Worm (Caenorhabditis elegans) whole organism, L3 larva: Measurements from ENCODE around the gene dolk-1.

Experiments
- R02D3.7 ChIP-seq: fragments of 150-350 bp; optimal IDR thresholded peaks from 2 replicates; lab custom pipeline; 2014; ENCODE audit warnings: missing biosample characterization, missing genetic modification characterization
- ama-1 ChIP-seq: fragments of 150-350 bp; optimal IDR thresholded peaks from 2 replicates; lab custom pipeline; 2018
- ceh-16 ChIP-seq: sonication (generic microtip); optimal IDR thresholded peaks from 2 replicates; lab custom pipeline; 2017; ENCODE audit warnings: missing biosample characterization, missing genetic modification characterization
- ceh-28 ChIP-seq: fragments of 150-350 bp; optimal IDR thresholded peaks from 2 replicates; lab custom pipeline; 2014; ENCODE audit warnings: missing biosample characterization, missing genetic modification reagents, missing genetic modification characterization
- ceh-9 ChIP-seq: sonication (generic microtip); optimal IDR thresholded peaks from 2 replicates; lab custom pipeline; 2018; ENCODE audit warnings: missing biosample characterization, missing genetic modification characterization
- daf-12 ChIP-seq: fragments of 150-350 bp; optimal IDR thresholded peaks from 2 replicates; lab custom pipeline; 2014; ENCODE audit warnings: missing biosample characterization, missing genetic modification reagents, missing genetic modification characterization
- egl-27 ChIP-seq: sonication (generic microtip); optimal IDR thresholded peaks from 4 replicates; lab custom pipeline; 2017; ENCODE audit warnings: missing biosample characterization, missing genetic modification reagents, missing genetic modification characterization
- egl-5 ChIP-seq: fragments of 150-350 bp; optimal IDR thresholded peaks from 2 replicates; lab custom pipeline; 2017; ENCODE audit warnings: missing biosample characterization, missing genetic modification reagents, missing genetic modification characterization, inconsistent platforms
- elt-2 ChIP-seq: sonication (generic microtip); optimal IDR thresholded peaks from 2 replicates; lab custom pipeline; 2016; ENCODE audit warnings: missing genetic modification reagents, mild to moderate bottlenecking, missing genetic modification characterization, missing compliant biosample characterization
- elt-3 ChIP-seq, 3 experiments: fragments of 150-350 bp in 1 of 3; sonication (generic microtip) in 2 of 3; optimal IDR thresholded peaks; 2 replicates in 2 of 3; 4 replicates in 1 of 3; lab custom pipeline; 2014 to 2017; ENCODE audit warnings: missing biosample characterization in 3 of 3, missing genetic modification characterization in 3 of 3
- fkh-10 ChIP-seq: sonication (generic microtip); optimal IDR thresholded peaks from 2 replicates; lab custom pipeline; 2017; ENCODE audit warnings: missing biosample characterization, missing genetic modification reagents, missing genetic modification characterization
- fos-1 ChIP-seq: fragments of 150-350 bp; optimal IDR thresholded peaks from 2 replicates; lab custom pipeline; 2014; ENCODE audit warnings: missing biosample characterization, missing genetic modification characterization
- hmg-11 ChIP-seq: sonication (generic microtip); optimal IDR thresholded peaks from 2 replicates; lab custom pipeline; 2016; ENCODE audit warnings: missing genetic modification characterization, missing compliant biosample characterization
- jun-1 ChIP-seq: fragments of 150-350 bp; optimal IDR thresholded peaks from 2 replicates; lab custom pipeline; 2014; ENCODE audit warnings: missing biosample characterization, missing genetic modification reagents, missing genetic modification characterization
- lin-15B ChIP-seq: fragments of 150-350 bp; optimal IDR thresholded peaks from 2 replicates; lab custom pipeline; 2014; ENCODE audit warnings: missing biosample characterization, missing genetic modification characterization
- lsy-12 ChIP-seq: sonication (generic microtip); optimal IDR thresholded peaks from 2 replicates; lab custom pipeline; 2016; ENCODE audit warnings: mild to moderate bottlenecking, missing genetic modification characterization, missing compliant biosample characterization
- mdl-1 ChIP-seq: fragments of 150-350 bp; optimal IDR thresholded peaks from 2 replicates; lab custom pipeline; 2014; ENCODE audit warnings: missing biosample characterization, missing genetic modification characterization
- mml-1 ChIP-seq: fragments of 150-350 bp; sonication (generic microtip); optimal IDR thresholded peaks from 3 replicates; lab custom pipeline; 2014; ENCODE audit warnings: missing biosample characterization, missing genetic modification characterization
- nfya-1 ChIP-seq: sonication (generic microtip); optimal IDR thresholded peaks from 2 replicates; lab custom pipeline; 2017; ENCODE audit warnings: missing genetic modification characterization, mild to moderate bottlenecking, missing compliant biosample characterization, antibody characterized with exemption, moderate library complexity; ENCODE audit not compliant: insufficient read depth
- nhr-11 ChIP-seq: fragments of 150-350 bp; optimal IDR thresholded peaks from 2 replicates; lab custom pipeline; 2014; ENCODE audit warnings: missing biosample characterization, missing genetic modification characterization
- nhr-12 ChIP-seq: fragments of 150-350 bp; optimal IDR thresholded peaks from 2 replicates; lab custom pipeline; 2014; ENCODE audit warnings: missing biosample characterization, missing genetic modification characterization
- nhr-23 ChIP-seq: fragments of 150-350 bp; optimal IDR thresholded peaks from 2 replicates; lab custom pipeline; 2014; ENCODE audit warnings: missing biosample characterization, missing genetic modification reagents, missing genetic modification characterization
- nhr-25 ChIP-seq: sonication (generic microtip); optimal IDR thresholded peaks from 2 replicates; lab custom pipeline; 2017; ENCODE audit warnings: missing biosample characterization, missing genetic modification characterization
- nhr-43 ChIP-seq: sonication (generic microtip); optimal IDR thresholded peaks from 2 replicates; lab custom pipeline; 2016; ENCODE audit warnings: mild to moderate bottlenecking, missing genetic modification characterization, missing compliant biosample characterization; ENCODE audit not compliant: poor library complexity, severe bottlenecking
- pha-4 ChIP-seq: fragments of 150-350 bp; optimal IDR thresholded peaks from 2 replicates; lab custom pipeline; 2014; ENCODE audit warnings: missing biosample characterization, missing genetic modification reagents, missing genetic modification characterization
- pqm-1 ChIP-seq: fragments of 150-350 bp; optimal IDR thresholded peaks from 2 replicates; lab custom pipeline; 2017; ENCODE audit warnings: missing biosample characterization, missing genetic modification characterization, inconsistent platforms
- skn-1 ChIP-seq: fragments of 150-350 bp; optimal IDR thresholded peaks from 2 replicates; lab custom pipeline; 2014; ENCODE audit warnings: missing biosample characterization, missing genetic modification characterization
- tbx-2 ChIP-seq: sonication (generic microtip); optimal IDR thresholded peaks from 2 replicates; lab custom pipeline; 2016; ENCODE audit warnings: mild to moderate bottlenecking, missing genetic modification characterization, missing compliant biosample characterization
- unc-39 ChIP-seq: sonication (generic microtip); optimal IDR thresholded peaks from 4 replicates; lab custom pipeline; 2017; ENCODE audit warnings: missing biosample characterization, missing genetic modification characterization
- unc-62 ChIP-seq: fragments of 150-350 bp; sonication (generic microtip); optimal IDR thresholded peaks from 4 replicates; lab custom pipeline; 2014; ENCODE audit warnings: missing biosample characterization, missing genetic modification reagents, missing genetic modification characterization
- zag-1 ChIP-seq: fragments of 150-350 bp; optimal IDR thresholded peaks from 2 replicates; lab custom pipeline; 2014; ENCODE audit warnings: missing biosample characterization, missing genetic modification characterization
- ztf-4 ChIP-seq: fragments of 150-350 bp; optimal IDR thresholded peaks from 2 replicates; lab custom pipeline; 2014; ENCODE audit warnings: missing biosample characterization, missing genetic modification characterization

Gene dolk-1

ce11 chrIII:11909778-11910177, 23.7 kb downstream of the dolk-1 start, which contains the start of gene faah-4:
Gene faah-4, minus strand, starts transcription at chrIII:11909878.
- TF ChIP-seq nhr-11 (tag; lab: Kevin White, UChicago) (no peak), mml-1 (tag; lab: Kevin White, UChicago) (no peak), fkh-10 (no peak), ama-1 (lab: Kevin White, UChicago) (no peak), elt-3 (tag; optimal IDR thresholded peaks at IDR 0.05; lab: Kevin White, UChicago) (no peak), egl-27 (tag; lab: Kevin White, UChicago) (no peak), tbx-2 (no peak)

DNA sequence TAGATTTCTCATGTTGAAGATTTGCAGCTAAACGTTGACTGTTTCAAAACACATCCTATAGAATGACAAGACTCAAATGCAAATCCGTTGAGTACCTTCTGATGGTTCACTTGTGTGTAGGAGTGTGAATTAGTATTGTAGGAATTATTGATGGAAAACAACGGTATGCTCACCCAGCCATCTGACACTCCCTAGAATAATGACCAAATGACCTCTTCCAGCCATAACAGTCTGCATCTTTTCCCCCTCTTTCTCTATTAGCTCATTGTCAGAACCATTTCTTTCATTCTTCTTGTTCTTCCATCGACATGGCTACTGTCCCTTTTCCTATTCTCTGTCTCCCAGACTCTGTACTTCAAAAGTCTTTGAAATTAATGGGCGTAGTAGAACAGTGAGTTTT, 24.8 kb downstream of the dolk-1 start, which contains the start of gene fbxb-24:
Gene fbxb-24, plus strand, starts transcription at position 301 of the 400 bp plus-strand sequence.
- TF ChIP-seq fkh-10 (no peak), lin-15B (no peak), elt-2 (no peak), lsy-12 (no peak), daf-12 (tag; lab: Kevin White, UChicago) (no peak), ztf-4 (tag; lab: Kevin White, UChicago) (no peak), ceh-28 (tag; lab: Kevin White, UChicago) (no peak), unc-62 (GFP tag; lab: Kevin White, UChicago) (no peak), nhr-23 (tag; lab: Kevin White, UChicago) (no peak), hmg-11 (tag; lab: Kevin White, UChicago) (no peak), pqm-1 (tag; lab: Kevin White, UChicago) (no peak), skn-1 (tag; lab: Kevin White, UChicago) (no peak), mdl-1 (tag; lab: Kevin White, UChicago) (no peak), ceh-16 (tag; lab: Kevin White, UChicago) (no peak)

ce11 chrIII:11907177-11907576, 26.3 kb downstream of the dolk-1 start, which contains the start of gene sdz-33:
Gene sdz-33, plus strand, starts transcription at chrIII:11907477.
- TF ChIP-seq jun-1 (tag; lab: Kevin White, UChicago) (no peak), daf-12 (tag; lab: Kevin White, UChicago) (no peak), ceh-9 (tag; lab: Kevin White, UChicago) (no peak), ztf-4 (tag; lab: Kevin White, UChicago) (no peak), ama-1 (lab: Kevin White, UChicago) (no peak), egl-5 (tag; lab: Kevin White, UChicago) (no peak), elt-3 (tag; optimal IDR thresholded peaks at IDR 0.05; lab: Kevin White, UChicago) (no peak), lsy-12 (no peak), unc-62 (GFP tag; lab: Kevin White, UChicago) (no peak), R02D3.7 (tag; lab: Kevin White, UChicago) (no peak), pha-4 (no peak), nhr-25 (tag; lab: Kevin White, UChicago) (no peak), unc-39 (tag; lab: Kevin White, UChicago) (no peak), ceh-28 (tag; lab: Kevin White, UChicago) (no peak), fos-1 (tag; lab: Kevin White, UChicago) (no peak), nhr-23 (tag; lab: Kevin White, UChicago) (no peak), tbx-2 (no peak)
- TF ChIP-seq, all 47 proteins: peak for 0

DNA sequence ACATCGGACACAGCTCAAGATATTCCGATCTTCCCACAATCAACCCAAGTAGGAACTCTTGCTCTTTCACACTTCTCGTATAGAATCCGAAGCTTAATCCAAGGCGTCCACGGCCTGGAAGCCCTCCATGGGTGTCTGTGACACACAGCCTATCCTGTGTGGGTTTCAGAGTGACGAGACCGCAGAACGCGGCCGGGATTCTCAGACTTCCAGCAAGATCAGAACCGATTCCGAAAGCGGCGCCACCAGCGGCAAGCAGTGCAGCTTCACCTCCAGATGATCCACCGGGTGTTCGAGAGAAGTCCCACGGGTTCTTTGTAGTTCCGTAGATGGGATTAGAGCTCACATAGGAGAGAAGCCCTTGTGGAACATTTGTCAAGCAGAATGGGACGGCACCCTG, 30.7 kb downstream of the dolk-1 start:
- TF ChIP-seq pqm-1 (tag; lab: Kevin White, UChicago) (no peak), fkh-10 (no peak), nhr-43 (tag; lab: Kevin White, UChicago) (no peak), nhr-12 (tag; lab: Kevin White, UChicago) (no peak), daf-12 (tag; lab: Kevin White, UChicago) (no peak), zag-1 (no peak), ama-1 (lab: Kevin White, UChicago) (no peak), nhr-23 (tag; lab: Kevin White, UChicago) (no peak)

- no peak for TF ChIP-seq unc-39 (tag; lab: Kevin White, UChicago)
- no peak for TF ChIP-seq elt-3 (tag; optimal IDR thresholded peaks at IDR 0.05; lab: Kevin White, UChicago)
- TF ChIP-seq nfya-1 (tag; lab: Kevin White, UChicago): peak; percentile 83
Measured at ce11 chrIII:11900022-11900421, 33.4 kb downstream of the dolk-1 start.
